Fruit fly (Drosophila melanogaster) whole organism, embryonic: ENCODE data around the gene Ptp36E.

Experiments
- CG10147 ChIP-seq: fragments of 200-800 bp; sonication (Bioruptor generic); optimal IDR thresholded peaks from 2 replicates; lab custom pipeline; 2019; ENCODE audit warnings: missing biosample characterization, mild to moderate bottlenecking, missing genetic modification characterization, moderate library complexity
- CG10654 ChIP-seq: fragments of 200-800 bp; sonication (Bioruptor generic); optimal IDR thresholded peaks from 2 replicates; lab custom pipeline; 2016; ENCODE audit warnings: missing biosample characterization, missing genetic modification characterization
- CG12942 ChIP-seq: fragments of 200-800 bp; sonication (Bioruptor generic); optimal IDR thresholded peaks from 3 replicates; lab custom pipeline; 2016; ENCODE audit warnings: missing biosample characterization, missing genetic modification characterization
- CG13894 ChIP-seq: fragments of 200-800 bp; sonication (Bioruptor generic); optimal IDR thresholded peaks from 3 replicates; lab custom pipeline; 2018; ENCODE audit warnings: missing biosample characterization, mild to moderate bottlenecking, missing genetic modification characterization, moderate library complexity
- CG15479 ChIP-seq: fragments of 200-800 bp; sonication (Bioruptor generic); optimal IDR thresholded peaks from 3 replicates; lab custom pipeline; 2019; ENCODE audit warnings: missing biosample characterization, mild to moderate bottlenecking, missing genetic modification characterization, moderate library complexity
- CG1603 ChIP-seq: fragments of 200-800 bp; sonication (Bioruptor generic); optimal IDR thresholded peaks from 2 replicates; lab custom pipeline; 2019; ENCODE audit warnings: missing biosample characterization, mild to moderate bottlenecking, missing genetic modification characterization, moderate library complexity
- CG1647 ChIP-seq: fragments of 200-800 bp; sonication (Bioruptor generic); optimal IDR thresholded peaks from 3 replicates; lab custom pipeline; 2016; ENCODE audit warnings: missing biosample characterization, missing genetic modification characterization
- CG16863 ChIP-seq: fragments of 200-800 bp; sonication (Bioruptor generic); optimal IDR thresholded peaks from 3 replicates; lab custom pipeline; 2016; ENCODE audit warnings: missing biosample characterization, missing genetic modification characterization
- CG17359 ChIP-seq: fragments of 200-800 bp; sonication (Bioruptor generic); optimal IDR thresholded peaks from 3 replicates; lab custom pipeline; 2018; ENCODE audit warnings: missing biosample characterization, mild to moderate bottlenecking, missing genetic modification characterization, moderate library complexity
- CG2116 ChIP-seq: fragments of 200-800 bp; sonication (Bioruptor generic); optimal IDR thresholded peaks from 3 replicates; lab custom pipeline; 2018; ENCODE audit warnings: missing biosample characterization, mild to moderate bottlenecking, missing genetic modification characterization
- CG3163 ChIP-seq: fragments of 200-800 bp; sonication (Bioruptor generic); optimal IDR thresholded peaks from 3 replicates; lab custom pipeline; 2016; ENCODE audit warnings: missing biosample characterization, missing genetic modification characterization
- CG42726 ChIP-seq: fragments of 200-800 bp; sonication (Bioruptor generic); IDR thresholded peaks from 2 replicates; pipeline ENCODE4 v1.3.6; 2022; ENCODE audit warnings: missing biosample characterization, missing genetic modification characterization; ENCODE audit not compliant: partially characterized antibody
- CG4282 ChIP-seq: fragments of 200-800 bp; sonication (Bioruptor generic); optimal IDR thresholded peaks from 2 replicates; lab custom pipeline; 2016; ENCODE audit warnings: missing biosample characterization, missing genetic modification characterization
- CG4424 ChIP-seq: fragments of 200-800 bp; sonication (Bioruptor generic); optimal IDR thresholded peaks from 3 replicates; lab custom pipeline; 2016; ENCODE audit warnings: missing biosample characterization, missing genetic modification characterization
- CG7928 ChIP-seq: fragments of 200-800 bp; sonication (Bioruptor generic); optimal IDR thresholded peaks from 2 replicates; lab custom pipeline; 2017; ENCODE audit warnings: missing biosample characterization, mild to moderate bottlenecking, missing genetic modification characterization
- CG9876 ChIP-seq: fragments of 200-800 bp; sonication (Bioruptor generic); optimal IDR thresholded peaks from 2 replicates; lab custom pipeline; 2016; ENCODE audit warnings: missing biosample characterization, missing genetic modification characterization
- D19B ChIP-seq: fragments of 200-800 bp; sonication (Bioruptor generic); optimal IDR thresholded peaks from 2 replicates; lab custom pipeline; 2017; ENCODE audit warnings: missing biosample characterization, mild to moderate bottlenecking, missing genetic modification characterization
- Dad ChIP-seq: fragments of 200-800 bp; sonication (Bioruptor generic); optimal IDR thresholded peaks from 3 replicates; lab custom pipeline; 2016; ENCODE audit warnings: missing biosample characterization, missing genetic modification characterization
- Dref ChIP-seq: fragments of 200-800 bp; sonication (Bioruptor generic); IDR thresholded peaks from 2 replicates; pipeline ENCODE4 v1.3.6; 2022; ENCODE audit warnings: missing biosample characterization, missing genetic modification characterization
- H15 ChIP-seq: fragments of 200-800 bp; sonication (Bioruptor generic); IDR thresholded peaks from 3 replicates; pipeline ENCODE4 v1.3.6; 2022; ENCODE audit warnings: missing biosample characterization, missing genetic modification characterization
- HLHmδ ChIP-seq: fragments of 200-800 bp; sonication (Bioruptor generic); optimal IDR thresholded peaks from 2 replicates; lab custom pipeline; 2018; ENCODE audit warnings: missing biosample characterization, mild to moderate bottlenecking, missing genetic modification characterization, moderate library complexity
- HmgZ ChIP-seq: fragments of 200-800 bp; sonication (Bioruptor generic); optimal IDR thresholded peaks from 2 replicates; lab custom pipeline; 2018; ENCODE audit warnings: missing biosample characterization, mild to moderate bottlenecking, missing genetic modification characterization
- NFAT ChIP-seq: fragments of 200-800 bp; sonication (Bioruptor generic); IDR thresholded peaks from 2 replicates; pipeline ENCODE4 v1.3.6; 2022; ENCODE audit warnings: missing biosample characterization, missing genetic modification characterization
- Nf-YB ChIP-seq: fragments of 200-800 bp; sonication (Bioruptor generic); optimal IDR thresholded peaks from 3 replicates; lab custom pipeline; 2019; ENCODE audit warnings: missing biosample characterization, mild to moderate bottlenecking, missing genetic modification characterization, moderate library complexity
- Poxn ChIP-seq: fragments of 200-800 bp; sonication (Bioruptor generic); IDR thresholded peaks from 2 replicates; pipeline ENCODE4 v1.3.6; 2022; ENCODE audit warnings: missing biosample characterization, missing genetic modification characterization
- Ptx1 ChIP-seq: fragments of 200-800 bp; sonication (Bioruptor generic); IDR thresholded peaks from 2 replicates; pipeline ENCODE4 v1.3.6; 2022; ENCODE audit warnings: missing biosample characterization, missing genetic modification characterization
- Rx ChIP-seq: fragments of 200-800 bp; sonication (Bioruptor generic); IDR thresholded peaks from 2 replicates; pipeline ENCODE4 v1.3.6; 2022; ENCODE audit warnings: missing biosample characterization, missing genetic modification characterization
- Sox102F ChIP-seq: fragments of 200-800 bp; sonication (Bioruptor generic); optimal IDR thresholded peaks from 2 replicates; lab custom pipeline; 2018; ENCODE audit warnings: missing biosample characterization, mild to moderate bottlenecking, missing genetic modification characterization, moderate library complexity
- Taf1 ChIP-seq: fragments of 200-800 bp; sonication (Bioruptor generic); IDR thresholded peaks from 2 replicates; pipeline ENCODE4 v1.3.6; 2022; ENCODE audit warnings: missing biosample characterization, missing genetic modification characterization
- chif ChIP-seq, 2 experiments: fragments of 200-800 bp; sonication (Bioruptor generic); optimal IDR thresholded peaks; 3 replicates each; lab custom pipeline; 2016; ENCODE audit warnings: missing biosample characterization in 2 of 2, missing genetic modification characterization in 2 of 2
- chm ChIP-seq: fragments of 200-800 bp; sonication (Bioruptor generic); IDR thresholded peaks from 2 replicates; pipeline ENCODE4 v1.3.6; 2022; ENCODE audit warnings: missing biosample characterization, missing genetic modification characterization
- chn ChIP-seq: fragments of 200-800 bp; sonication (Bioruptor generic); optimal IDR thresholded peaks from 2 replicates; lab custom pipeline; 2016; ENCODE audit warnings: missing biosample characterization, missing genetic modification characterization
- ci ChIP-seq: fragments of 200-800 bp; sonication (Bioruptor generic); IDR thresholded peaks from 3 replicates; pipeline ENCODE4 v1.3.6; 2022; ENCODE audit warnings: missing biosample characterization, missing genetic modification characterization
- crc ChIP-seq: fragments of 200-800 bp; sonication (Bioruptor generic); optimal IDR thresholded peaks from 2 replicates; lab custom pipeline; 2016; ENCODE audit warnings: missing biosample characterization, missing genetic modification characterization
- dpn ChIP-seq, 2 experiments: fragments of 200-800 bp; sonication (Bioruptor generic); optimal IDR thresholded peaks; 3 replicates each; lab custom pipeline; 2016; ENCODE audit warnings: missing biosample characterization in 2 of 2, missing genetic modification characterization in 2 of 2
- en ChIP-seq: fragments of 200-800 bp; sonication (Bioruptor generic); optimal IDR thresholded peaks from 2 replicates; lab custom pipeline; 2016; ENCODE audit warnings: missing biosample characterization, missing genetic modification characterization
- ftz-f1 ChIP-seq: fragments of 200-800 bp; sonication (Bioruptor generic); optimal IDR thresholded peaks from 2 replicates; lab custom pipeline; 2016; ENCODE audit warnings: missing biosample characterization, missing genetic modification characterization
- fu2 ChIP-seq: fragments of 200-800 bp; sonication (Bioruptor generic); optimal IDR thresholded peaks from 2 replicates; lab custom pipeline; 2016; ENCODE audit warnings: missing biosample characterization, missing genetic modification characterization
- lbe ChIP-seq: fragments of 200-800 bp; sonication (Bioruptor generic); optimal IDR thresholded peaks from 2 replicates; lab custom pipeline; 2016; ENCODE audit warnings: missing biosample characterization, mild to moderate bottlenecking, missing genetic modification characterization
- mam ChIP-seq: fragments of 200-800 bp; sonication (Bioruptor generic); optimal IDR thresholded peaks from 3 replicates; lab custom pipeline; 2016; ENCODE audit warnings: missing biosample characterization, missing genetic modification characterization
- nau ChIP-seq: fragments of 200-800 bp; sonication (Bioruptor generic); optimal IDR thresholded peaks from 3 replicates; lab custom pipeline; 2017; ENCODE audit warnings: missing biosample characterization, mild to moderate bottlenecking, missing genetic modification characterization, missing genetic modification reagents
- nom ChIP-seq: fragments of 200-800 bp; sonication (Bioruptor generic); optimal IDR thresholded peaks from 2 replicates; lab custom pipeline; 2017; ENCODE audit warnings: missing biosample characterization, missing genetic modification characterization, mild to moderate bottlenecking, moderate library complexity, missing genetic modification reagents
- pnt ChIP-seq: fragments of 200-800 bp; sonication (Bioruptor generic); optimal IDR thresholded peaks from 3 replicates; lab custom pipeline; 2016; ENCODE audit warnings: missing biosample characterization, missing genetic modification characterization
- schlank ChIP-seq: fragments of 200-800 bp; sonication (Bioruptor generic); optimal IDR thresholded peaks from 2 replicates; lab custom pipeline; 2018; ENCODE audit warnings: missing biosample characterization, mild to moderate bottlenecking, missing genetic modification characterization
- sug ChIP-seq: fragments of 200-800 bp; optimal IDR thresholded peaks from 2 replicates; lab custom pipeline; 2019; ENCODE audit warnings: missing biosample characterization, mild to moderate bottlenecking, missing genetic modification characterization, moderate library complexity
- tgo ChIP-seq: fragments of 200-800 bp; sonication (Bioruptor generic); IDR thresholded peaks from 3 replicates; pipeline ENCODE4 v1.3.6; 2022; ENCODE audit warnings: missing biosample characterization, missing genetic modification characterization
- tll ChIP-seq, 2 experiments: fragments of 200-800 bp in 1 of 2; fragments of >200 bp in 1 of 2; sonication (Bioruptor generic) in 1 of 2; optimal IDR thresholded peaks; 2 replicates each; lab custom pipeline; 2017 to 2019; ENCODE audit warnings: missing biosample characterization in 2 of 2, missing genetic modification characterization in 2 of 2, mild to moderate bottlenecking in 1 of 2, moderate library complexity in 1 of 2
- twi ChIP-seq: fragments of 200-800 bp; optimal IDR thresholded peaks from 2 replicates; lab custom pipeline; 2019; ENCODE audit warnings: missing biosample characterization, mild to moderate bottlenecking, missing genetic modification characterization, moderate library complexity
- vvl ChIP-seq: fragments of 200-800 bp; sonication (Bioruptor generic); IDR thresholded peaks from 2 replicates; pipeline ENCODE4 v1.3.6; 2022; ENCODE audit warnings: missing biosample characterization, missing genetic modification characterization
- zfh2 ChIP-seq: fragments of 200-800 bp; sonication (Bioruptor generic); optimal IDR thresholded peaks from 2 replicates; lab custom pipeline; 2016; ENCODE audit warnings: missing biosample characterization, missing genetic modification characterization

The Ptp36E gene

dm6 chr2L:18151134-18151825 lies 33.5 kb downstream of the Ptp36E start (continued):
- TF ChIP-seq Taf1 (GFP tag; lab: Robert Waterston, UW) (peak; percentile 59), CG15479 (GFP tag; lab: Kevin White, UChicago) (peak; percentile 81), CG7928 (GFP tag; lab: Kevin White, UChicago) (no peak), chn (GFP tag; lab: Kevin White, UChicago) (peak; percentile 60), CG10147 (peak; percentile 36), Sox102F (GFP tag; lab: Kevin White, UChicago) (no peak), Dad (GFP tag; lab: Kevin White, UChicago) (peak; percentile 16), en (GFP tag; lab: Kevin White, UChicago) (no peak), D19B (GFP tag; lab: Kevin White, UChicago) (peak; percentile 17), nau (GFP tag; lab: Kevin White, UChicago) (no peak), CG17359 (tag; lab: Kevin White, UChicago) (peak; percentile 30), CG3163 (GFP tag; lab: Kevin White, UChicago) (peak; percentile 39), CG1647 (GFP tag; lab: Kevin White, UChicago) (peak; percentile 32), CG1603 (tag; lab: Kevin White, UChicago) (peak; percentile 59), CG12942 (GFP tag; lab: Kevin White, UChicago) (peak; percentile 4), CG9876 (peak; percentile 67), chm (peak; percentile 51), H15 (GFP tag; lab: Robert Waterston, UW) (peak; percentile 73; the same call in 1 of the 3 replicates), Poxn (GFP tag; lab: Robert Waterston, UW) (no peak), vvl (GFP tag; lab: Robert Waterston, UW) (peak; percentile 47), mam (GFP tag; lab: Kevin White, UChicago) (peak; percentile 73), zfh2 (GFP tag; lab: Kevin White, UChicago) (peak; percentile 66), fu2 (peak; percentile 65), tgo (GFP tag; lab: Robert Waterston, UW) (peak; percentile 55; the same call in 2 of the 3 replicates), HLHmδ (GFP tag; lab: Kevin White, UChicago) (no peak), CG4424 (GFP tag; lab: Kevin White, UChicago) (no peak), CG4282 (GFP tag; lab: Kevin White, UChicago) (peak; percentile 13), CG16863 (GFP tag; lab: Kevin White, UChicago) (peak; percentile 69), crc (GFP tag; lab: Kevin White, UChicago) (peak; percentile 7), CG42726 (GFP tag; lab: Robert Waterston, UW) (0 out of 2 replicates have a peak, but pooled peaks have one; percentile 21), pnt (GFP tag; lab: Kevin White, UChicago) (peak; percentile 47), dpn (GFP tag; optimal IDR thresholded peaks at IDR 0.05; lab: Kevin White, UChicago) (peak; percentile 41 to 65), CG2116 (GFP tag; lab: Kevin White, UChicago) (no peak), HmgZ (tag; lab: Kevin White, UChicago) (peak; percentile 40), NFAT (GFP tag; lab: Robert Waterston, UW) (peak; percentile 85), Rx (GFP tag; lab: Robert Waterston, UW) (peak; percentile 62; the same call in 1 of the 2 replicates), ci (GFP tag; lab: Robert Waterston, UW) (peak; percentile 69), chif (GFP tag; optimal IDR thresholded peaks at IDR 0.05; lab: Kevin White, UChicago) (peak; percentile 13 to 65), sug (tag; lab: Kevin White, UChicago) (no peak), twi (peak; percentile 65), CG13894 (peak; percentile 80), nom (no peak), schlank (tag; lab: Kevin White, UChicago) (peak; percentile 29), Nf-YB (GFP tag; lab: Kevin White, UChicago) (peak; percentile 46), Dref (GFP tag; lab: Robert Waterston, UW) (0 out of 2 replicates have a peak, but pooled peaks have one; percentile 31), ftz-f1 (GFP tag; lab: Kevin White, UChicago) (no peak), CG10654 (GFP tag; lab: Kevin White, UChicago) (peak; percentile 26), lbe (GFP tag; lab: Kevin White, UChicago) (peak; percentile 9), Ptx1 (GFP tag; lab: Robert Waterston, UW) (peak; percentile 67), tll (GFP tag; optimal IDR thresholded peaks at IDR 0.05; lab: Kevin White, UChicago) (peak in 1 of 2 experiments; percentile 35)
